Worm (Caenorhabditis elegans) whole organism, young adult: Measurements from ENCODE around the gene cox-11.

Experiments used
- B0035.1 ChIP-seq: sonication (generic microtip); optimal IDR thresholded peaks from 2 replicates; lab custom pipeline; 2016; ENCODE audit warnings: missing genetic modification characterization, mild to moderate bottlenecking, missing compliant biosample characterization, missing genotype, missing genetic modification reagents
- B0261.1 ChIP-seq: sonication (generic microtip); optimal IDR thresholded peaks from 2 replicates; lab custom pipeline; 2016; ENCODE audit warnings: mild to moderate bottlenecking, missing genetic modification characterization, moderate library complexity, missing compliant biosample characterization
- C06A6.2 ChIP-seq: fragments of 200-800 bp; sonication (Bioruptor generic); conservative IDR thresholded peaks from 2 replicates; pipeline ENCODE4 v1.3.6; 2022; ENCODE audit warnings: missing genetic modification characterization, missing compliant biosample characterization
- F23B12.7 ChIP-seq: sonication (generic microtip); optimal IDR thresholded peaks from 2 replicates; lab custom pipeline; 2017; ENCODE audit warnings: missing genetic modification characterization, mild to moderate bottlenecking, missing compliant biosample characterization, antibody characterized with exemption, moderate library complexity; ENCODE audit not compliant: insufficient read depth
- F39B2.1 ChIP-seq: fragments of 200-800 bp; sonication (Bioruptor generic); IDR thresholded peaks from 2 replicates; pipeline ENCODE4 v1.3.6; 2022; ENCODE audit warnings: missing genetic modification reagents, missing genetic modification characterization, missing compliant biosample characterization
- F55B11.4 ChIP-seq: sonication (generic microtip); optimal IDR thresholded peaks from 2 replicates; lab custom pipeline; 2016; ENCODE audit warnings: missing compliant biosample characterization, missing genetic modification characterization, borderline replicate concordance; ENCODE audit not compliant: insufficient read depth
- T26A5.8 ChIP-seq: sonication (generic microtip); optimal IDR thresholded peaks from 2 replicates; lab custom pipeline; 2016; ENCODE audit warnings: missing genetic modification characterization, missing compliant biosample characterization
- Y79H2A.3 ChIP-seq: fragments of 200-800 bp; sonication (Bioruptor generic); conservative IDR thresholded peaks from 2 replicates; pipeline ENCODE4 v1.3.6; 2022; ENCODE audit warnings: missing genetic modification reagents, missing genetic modification characterization, missing compliant biosample characterization
- Y95B8A.8 ChIP-seq: fragments of 200-800 bp; sonication (Bioruptor generic); IDR thresholded peaks from 2 replicates; pipeline ENCODE4 v1.3.6; 2022; ENCODE audit warnings: missing genetic modification reagents, missing genetic modification characterization, missing compliant biosample characterization
- ZK185.1 ChIP-seq: sonication (generic microtip); optimal IDR thresholded peaks from 2 replicates; lab custom pipeline; 2016; ENCODE audit warnings: mild to moderate bottlenecking, missing genetic modification characterization, missing compliant biosample characterization; ENCODE audit not compliant: poor library complexity, severe bottlenecking
- aptf-2 ChIP-seq: fragments of 200-800 bp; sonication (Bioruptor generic); conservative IDR thresholded peaks from 2 replicates; pipeline ENCODE4 v1.3.6; 2022; ENCODE audit warnings: missing genetic modification reagents, missing genetic modification characterization, missing compliant biosample characterization
- attf-6 ChIP-seq: fragments of 200-800 bp; sonication (Bioruptor generic); IDR thresholded peaks from 2 replicates; pipeline ENCODE4 v1.3.6; 2022; ENCODE audit warnings: missing genetic modification reagents, missing genetic modification characterization, missing compliant biosample characterization
- cebp-1 ChIP-seq, 2 experiments: fragments of 200-800 bp in 1 of 2; sonication (Bioruptor generic) in 1 of 2; sonication (generic microtip) in 1 of 2; IDR thresholded peaks in 1 of 2; optimal IDR thresholded peaks in 1 of 2; 2 replicates each; pipeline versions ENCODE4 v1.3.6 to Lab custom; 2017 to 2022; ENCODE audit warnings: missing compliant biosample characterization in 2 of 2, missing genetic modification characterization in 2 of 2, mild to moderate bottlenecking in 1 of 2, missing genetic modification reagents in 1 of 2, moderate library complexity in 1 of 2
- ceh-40 ChIP-seq: fragments of 200-800 bp; sonication (Bioruptor generic); IDR thresholded peaks from 2 replicates; pipeline ENCODE4 v1.3.6; 2022; ENCODE audit warnings: missing genetic modification characterization, missing compliant biosample characterization
- dox-1 ChIP-seq: fragments of 200-800 bp; sonication (Bioruptor generic); IDR thresholded peaks from 2 replicates; pipeline ENCODE4 v1.3.6; 2022; ENCODE audit warnings: missing genetic modification reagents, missing genetic modification characterization, missing compliant biosample characterization
- dpl-1 ChIP-seq: fragments of 150-350 bp; optimal IDR thresholded peaks from 2 replicates; lab custom pipeline; 2014; ENCODE audit warnings: missing biosample characterization, missing genetic modification reagents, missing genetic modification characterization
- efl-1 ChIP-seq: fragments of 150-350 bp; optimal IDR thresholded peaks from 2 replicates; lab custom pipeline; 2014; ENCODE audit warnings: missing biosample characterization, missing genetic modification reagents, missing genetic modification characterization
- egl-18 ChIP-seq: fragments of 200-800 bp; sonication (Bioruptor generic); IDR thresholded peaks from 2 replicates; pipeline ENCODE4 v1.3.6; 2022; ENCODE audit warnings: missing genetic modification reagents, missing genetic modification characterization, missing compliant biosample characterization
- ets-4 ChIP-seq: fragments of 200-800 bp; sonication (Bioruptor generic); optimal IDR thresholded peaks from 2 replicates; lab custom pipeline; 2018; ENCODE audit warnings: mild to moderate bottlenecking, missing genetic modification characterization, missing compliant biosample characterization
- him-1 ChIP-seq: sonication (generic microtip); optimal IDR thresholded peaks from 2 replicates; lab custom pipeline; 2016; ENCODE audit warnings: missing genotype, missing genetic modification reagents, missing genetic modification characterization, missing compliant biosample characterization
- hrde-1 ChIP-seq: sonication (generic microtip); optimal IDR thresholded peaks from 2 replicates; lab custom pipeline; 2016; ENCODE audit warnings: missing genetic modification characterization, mild to moderate bottlenecking, missing compliant biosample characterization, moderate library complexity, missing genotype, missing genetic modification reagents, borderline replicate concordance
- hsf-1 ChIP-seq: fragments of 200-800 bp; sonication (Bioruptor generic); IDR thresholded peaks from 2 replicates; pipeline ENCODE4 v1.3.6; 2022; ENCODE audit warnings: missing genetic modification reagents, missing genetic modification characterization, missing compliant biosample characterization
- lag-1 ChIP-seq: fragments of 200-800 bp; sonication (Bioruptor generic); IDR thresholded peaks from 2 replicates; pipeline ENCODE4 v1.3.6; 2022; ENCODE audit warnings: missing genetic modification reagents, missing genetic modification characterization, missing compliant biosample characterization
- let-526 ChIP-seq: fragments of 200-800 bp; sonication (Bioruptor generic); IDR thresholded peaks from 2 replicates; pipeline ENCODE4 v1.3.6; 2022; ENCODE audit warnings: missing genetic modification reagents, missing genetic modification characterization, missing compliant biosample characterization
- let-607 ChIP-seq, 2 experiments: fragments of 200-800 bp in 1 of 2; sonication (Bioruptor generic) in 1 of 2; sonication (generic microtip) in 1 of 2; optimal IDR thresholded peaks; 2 replicates each; lab custom pipeline; 2016 to 2018; ENCODE audit warnings: mild to moderate bottlenecking in 2 of 2, missing compliant biosample characterization in 2 of 2, missing genetic modification characterization in 2 of 2, moderate library complexity in 2 of 2, missing genotype in 1 of 2
- lin-35 ChIP-seq, 3 experiments: fragments of 150-350 bp in 2 of 3; sonication (generic microtip) in 1 of 3; optimal IDR thresholded peaks; 2 replicates each; lab custom pipeline; 2014 to 2018; ENCODE audit warnings: missing biosample characterization in 3 of 3, missing genetic modification characterization in 3 of 3, missing genetic modification reagents in 3 of 3
- lin-40 ChIP-seq: sonication (generic microtip); optimal IDR thresholded peaks from 2 replicates; lab custom pipeline; 2016; ENCODE audit warnings: missing genetic modification characterization, mild to moderate bottlenecking, missing compliant biosample characterization, missing genotype, missing genetic modification reagents
- lin-54 ChIP-seq: fragments of 200-800 bp; sonication (Bioruptor generic); optimal IDR thresholded peaks from 2 replicates; lab custom pipeline; 2018; ENCODE audit warnings: mild to moderate bottlenecking, missing genetic modification characterization, missing compliant biosample characterization
- lsl-1 ChIP-seq: fragments of 200-800 bp; sonication (Bioruptor generic); optimal IDR thresholded peaks from 2 replicates; lab custom pipeline; 2018; ENCODE audit warnings: mild to moderate bottlenecking, missing genetic modification characterization, moderate library complexity, missing compliant biosample characterization
- madf-3 ChIP-seq: fragments of 200-800 bp; sonication (Bioruptor generic); IDR thresholded peaks from 2 replicates; pipeline ENCODE4 v1.3.6; 2022; ENCODE audit warnings: missing genetic modification reagents, missing genetic modification characterization, missing compliant biosample characterization
- nhr-27 ChIP-seq: fragments of 200-800 bp; sonication (Bioruptor generic); optimal IDR thresholded peaks from 2 replicates; lab custom pipeline; 2018; ENCODE audit warnings: mild to moderate bottlenecking, missing genetic modification characterization, moderate library complexity, missing compliant biosample characterization
- rec-8 ChIP-seq, 2 experiments: sonication (generic microtip); optimal IDR thresholded peaks; 2 replicates each; lab custom pipeline; 2016; ENCODE audit warnings: mild to moderate bottlenecking in 2 of 2, missing genetic modification characterization in 2 of 2, missing genetic modification reagents in 2 of 2, missing genotype in 2 of 2, missing biosample characterization in 1 of 2, missing compliant biosample characterization in 1 of 2, moderate library complexity in 1 of 2
- rpc-1 ChIP-seq, 2 experiments: fragments of 150-350 bp in 1 of 2; sonication (generic microtip) in 1 of 2; optimal IDR thresholded peaks; 2 replicates each; lab custom pipeline; 2014 to 2018; ENCODE audit warnings: missing biosample characterization in 1 of 2, missing genetic modification characterization in 1 of 2, missing genetic modification reagents in 1 of 2, missing genotype in 1 of 2
- sea-2 ChIP-seq: fragments of 200-800 bp; sonication (Bioruptor generic); IDR thresholded peaks from 2 replicates; pipeline ENCODE4 v1.3.6; 2022; ENCODE audit warnings: missing genetic modification characterization, missing compliant biosample characterization
- snpc-4 ChIP-seq, 5 experiments: fragments of 150-350 bp in 1 of 5; sonication (generic microtip) in 4 of 5; optimal IDR thresholded peaks; 2 replicates each; lab custom pipeline; 2014 to 2018; ENCODE audit warnings: missing genetic modification characterization in 5 of 5, missing biosample characterization in 3 of 5, antibody characterized with exemption in 2 of 5, mild to moderate bottlenecking in 2 of 5, missing compliant biosample characterization in 2 of 5, missing genotype in 2 of 5, moderate library complexity in 2 of 5, missing genetic modification reagents in 1 of 5
- tbp1 ChIP-seq: fragments of 200-800 bp; sonication (Bioruptor generic); optimal IDR thresholded peaks from 2 replicates; lab custom pipeline; 2018; ENCODE audit warnings: mild to moderate bottlenecking, missing genetic modification characterization, missing compliant biosample characterization
- tbx-9 ChIP-seq: sonication (generic microtip); optimal IDR thresholded peaks from 2 replicates; lab custom pipeline; 2016; ENCODE audit warnings: borderline replicate concordance, missing genetic modification characterization, inconsistent platforms, missing compliant biosample characterization
- unc-62 ChIP-seq: fragments of 150-350 bp; optimal IDR thresholded peaks from 2 replicates; lab custom pipeline; 2014; ENCODE audit warnings: missing biosample characterization, missing genetic modification reagents, missing genetic modification characterization
- ztf-22 ChIP-seq: fragments of 200-800 bp; sonication (Bioruptor generic); optimal IDR thresholded peaks from 2 replicates; lab custom pipeline; 2018; ENCODE audit warnings: mild to moderate bottlenecking, missing genetic modification characterization, moderate library complexity, missing compliant biosample characterization
- ztf-26 ChIP-seq: sonication (generic microtip); optimal IDR thresholded peaks from 2 replicates; lab custom pipeline; 2017; ENCODE audit warnings: missing genetic modification characterization, missing compliant biosample characterization

Gene cox-11

ce11 chrIV:13238943-13239861 is 4.9 kb upstream of the cox-11 start, which contains the start of gene tag-115 (continued):
- TF ChIP-seq ZK185.1 (tag; lab: Kevin White, UChicago) (peak; percentile 60), lag-1 (GFP tag; lab: Robert Waterston, UW) (no peak), hsf-1 (peak; percentile 69; the same call in 1 of the 2 replicates), him-1 (tag; lab: Kevin White, UChicago) (no peak), snpc-4 (GFP tag; optimal IDR thresholded peaks at IDR 0.05; lab: Kevin White, UChicago) (peak; percentile 83), snpc-4 (tag; optimal IDR thresholded peaks at IDR 0.05; lab: Kevin White, UChicago) (peak in 3 of 4 experiments; percentile 56 to 69 (median 64)), Y95B8A.8 (GFP tag; lab: Robert Waterston, UW) (peak; percentile 64), ztf-26 (no peak), ztf-22 (GFP tag; lab: Kevin White, UChicago) (no peak), F39B2.1 (GFP tag; lab: Robert Waterston, UW) (peak; percentile 80; the same call in 1 of the 2 replicates), unc-62 (GFP tag; lab: Kevin White, UChicago) (no peak), cebp-1 (GFP tag; IDR thresholded peaks at IDR 0.05; lab: Robert Waterston, UW) (no peak), cebp-1 (tag; optimal IDR thresholded peaks at IDR 0.05; lab: Kevin White, UChicago) (peak; percentile 51), egl-18 (GFP tag; lab: Robert Waterston, UW) (no peak), rec-8 (tag; optimal IDR thresholded peaks at IDR 0.05; lab: Kevin White, UChicago) (peak; percentile 20), ceh-40 (GFP tag; lab: Robert Waterston, UW) (no peak), B0261.1 (peak; percentile 21)

ce11 chrIV:13240078-13240841 is 3.9 kb upstream of the cox-11 start, which contains the start of gene rpl-12:
rpl-12 (minus strand) TSS chrIV:13240651.
- TF ChIP-seq madf-3 (GFP tag; lab: Robert Waterston, UW) (peak; percentile 96), rpc-1 (optimal IDR thresholded peaks at IDR 0.05; lab: Kevin White, UChicago) (no peak), rpc-1 (tag; optimal IDR thresholded peaks at IDR 0.05; lab: Kevin White, UChicago) (no peak), hrde-1 (tag; lab: Kevin White, UChicago) (peak; percentile 92), efl-1 (GFP tag; lab: Kevin White, UChicago) (peak; percentile 92), F55B11.4 (tag; lab: Kevin White, UChicago) (no peak), ceh-40 (GFP tag; lab: Robert Waterston, UW) (no peak), dox-1 (GFP tag; lab: Robert Waterston, UW) (peak; percentile 99), tbx-9 (tag; lab: Kevin White, UChicago) (no peak), T26A5.8 (tag; lab: Kevin White, UChicago) (no peak), rec-8 (tag; optimal IDR thresholded peaks at IDR 0.05; lab: Kevin White, UChicago) (peak; percentile 27 to 51), sea-2 (GFP tag; lab: Robert Waterston, UW) (peak; percentile 77; the same call in 1 of the 2 replicates), C06A6.2 (GFP tag; lab: Robert Waterston, UW) (peak; percentile 94), F23B12.7 (tag; lab: Kevin White, UChicago) (peak; percentile 97), Y79H2A.3 (0 out of 2 replicates have a peak, but pooled peaks have one; percentile 57), lin-40 (tag; lab: Kevin White, UChicago) (peak; percentile 98), aptf-2 (GFP tag; lab: Robert Waterston, UW) (peak; percentile 68), let-607 (tag; optimal IDR thresholded peaks at IDR 0.05; lab: Kevin White, UChicago) (peak; percentile 89 to 96), ets-4 (GFP tag; lab: Kevin White, UChicago) (peak; percentile 28), tbp1 (GFP tag; lab: Kevin White, UChicago) (peak; percentile 79), lin-54 (peak; percentile 100), attf-6 (peak; percentile 91), B0035.1 (tag; lab: Kevin White, UChicago) (peak; percentile 84), nhr-27 (tag; lab: Kevin White, UChicago) (peak; percentile 7), lin-35 (GFP tag; optimal IDR thresholded peaks at IDR 0.05; lab: Kevin White, UChicago) (peak; percentile 73 to 99 (median 85)), lsl-1 (peak; percentile 86), dpl-1 (GFP tag; lab: Kevin White, UChicago) (peak; percentile 90), let-526 (GFP tag; lab: Robert Waterston, UW) (peak; percentile 20)
